Worm (Caenorhabditis elegans) whole organism, dauer: Measurements from ENCODE around the gene Y105C5B.9.

Experiments
- unc-62 ChIP-seq: sonication (generic microtip); optimal IDR thresholded peaks from 2 replicates; lab custom pipeline; 2017; ENCODE audit warnings: missing biosample characterization, missing genetic modification reagents, missing genetic modification characterization

The Y105C5B.9 gene

DNA sequence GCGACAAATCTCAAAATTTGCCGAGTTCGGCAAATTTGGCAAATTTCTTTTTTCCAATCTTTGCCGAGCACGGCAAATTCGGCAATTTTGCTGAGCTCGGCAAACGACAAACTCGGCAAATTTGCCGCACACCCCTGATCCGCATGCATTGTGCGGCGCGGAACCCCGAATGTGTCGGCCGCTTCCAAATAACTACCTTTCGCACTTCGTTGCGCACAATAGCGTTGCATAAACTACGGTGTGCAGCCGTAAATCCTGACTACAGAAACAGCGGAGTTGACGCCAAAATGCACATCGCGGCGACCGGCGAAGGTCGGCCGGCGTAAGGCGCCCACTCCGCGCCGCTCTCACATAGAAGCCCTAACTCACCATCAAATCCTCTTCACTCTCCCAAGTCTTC is 8.1 kb downstream of the Y105C5B.9 start:
- no peak for TF ChIP-seq unc-62

DNA sequence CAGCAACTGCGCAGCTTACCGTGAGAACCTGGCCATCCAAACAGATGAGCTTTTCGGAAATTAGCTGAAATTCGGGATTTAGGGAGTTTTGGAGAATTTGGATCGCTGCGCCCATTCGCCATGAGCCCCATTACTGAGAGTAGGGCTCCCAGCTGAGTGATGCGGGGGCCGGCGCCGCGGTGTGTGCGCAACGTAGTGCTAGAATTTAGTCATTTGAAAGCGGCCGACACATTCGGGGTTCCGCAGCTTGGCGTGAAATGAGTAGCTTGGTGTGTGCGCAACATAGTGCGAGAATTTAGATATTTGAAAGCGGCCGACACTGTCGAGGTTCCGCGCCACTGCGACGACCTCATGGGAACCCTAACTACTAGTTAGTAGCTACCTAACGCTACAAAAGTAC is 10.4 kb downstream of the Y105C5B.9 start:
- no peak for TF ChIP-seq unc-62

DNA sequence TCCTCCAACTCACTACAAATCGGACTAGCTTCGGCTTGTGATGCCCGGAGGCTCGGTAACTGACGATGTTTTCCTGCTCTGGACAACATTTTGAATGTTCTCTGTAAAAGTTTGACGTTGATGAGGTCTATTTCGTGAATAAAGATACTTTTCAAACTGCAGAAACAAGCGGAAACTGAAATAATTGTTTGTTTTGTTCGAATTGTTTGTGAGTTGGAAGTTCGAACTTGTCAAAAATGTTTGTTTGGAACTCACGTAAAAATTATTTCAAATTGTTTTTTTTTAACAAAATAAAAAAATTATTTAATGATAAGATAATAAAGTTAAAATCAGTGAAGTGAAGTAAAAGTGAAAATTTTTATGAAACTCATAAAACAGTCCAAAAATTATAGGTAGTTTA is 11.0 kb downstream of the Y105C5B.9 start, which contains the start of gene Y105C5B.11:
Gene Y105C5B.11 (minus strand): TSS at position 101 of the 400 bp plus-strand sequence.
- TF ChIP-seq unc-62 = no peak

DNA sequence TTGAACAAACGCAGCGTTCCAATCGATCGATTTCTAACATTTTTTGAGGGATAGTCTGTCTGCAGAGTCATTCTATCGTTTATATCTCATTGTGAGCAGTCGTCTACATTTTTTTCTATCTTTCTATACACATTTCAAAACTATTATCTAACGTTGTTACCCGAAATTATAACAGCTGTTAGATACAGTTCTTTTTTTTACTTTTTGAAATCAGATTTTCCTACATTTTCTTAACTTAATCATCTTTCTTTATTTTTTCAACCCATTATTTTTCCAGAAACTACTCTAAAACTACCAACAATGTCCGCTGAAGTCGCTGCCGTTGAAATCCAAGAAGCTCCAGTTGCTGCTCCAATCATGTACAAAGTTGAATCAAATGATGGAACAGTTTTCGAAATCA is 16.1 kb downstream of the Y105C5B.9 start, which contains the start of gene skr-10:
Gene skr-10 (plus strand): TSS at position 301 of the 400 bp plus-strand sequence.
- TF ChIP-seq unc-62 = no peak

DNA sequence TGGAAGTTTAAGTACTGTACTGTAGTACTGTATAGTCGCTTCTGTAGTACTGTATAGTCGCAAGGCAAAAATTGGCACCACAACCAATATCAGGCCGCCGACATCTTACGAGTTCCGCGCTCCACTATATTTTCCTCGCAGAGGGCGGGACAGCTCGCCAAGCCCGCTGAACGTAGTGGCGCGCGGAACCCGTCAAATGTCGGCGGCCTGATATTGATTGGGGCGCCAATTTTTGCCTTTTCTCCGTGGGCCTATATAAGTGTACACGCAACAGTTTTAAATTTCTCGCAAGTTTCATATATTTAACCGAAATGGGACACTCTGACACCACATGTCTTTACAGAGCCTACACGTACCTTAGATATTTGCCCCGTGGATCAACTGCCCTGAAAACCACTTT is 19.6 kb downstream of the Y105C5B.9 start:
- no peak for TF ChIP-seq unc-62

DNA sequence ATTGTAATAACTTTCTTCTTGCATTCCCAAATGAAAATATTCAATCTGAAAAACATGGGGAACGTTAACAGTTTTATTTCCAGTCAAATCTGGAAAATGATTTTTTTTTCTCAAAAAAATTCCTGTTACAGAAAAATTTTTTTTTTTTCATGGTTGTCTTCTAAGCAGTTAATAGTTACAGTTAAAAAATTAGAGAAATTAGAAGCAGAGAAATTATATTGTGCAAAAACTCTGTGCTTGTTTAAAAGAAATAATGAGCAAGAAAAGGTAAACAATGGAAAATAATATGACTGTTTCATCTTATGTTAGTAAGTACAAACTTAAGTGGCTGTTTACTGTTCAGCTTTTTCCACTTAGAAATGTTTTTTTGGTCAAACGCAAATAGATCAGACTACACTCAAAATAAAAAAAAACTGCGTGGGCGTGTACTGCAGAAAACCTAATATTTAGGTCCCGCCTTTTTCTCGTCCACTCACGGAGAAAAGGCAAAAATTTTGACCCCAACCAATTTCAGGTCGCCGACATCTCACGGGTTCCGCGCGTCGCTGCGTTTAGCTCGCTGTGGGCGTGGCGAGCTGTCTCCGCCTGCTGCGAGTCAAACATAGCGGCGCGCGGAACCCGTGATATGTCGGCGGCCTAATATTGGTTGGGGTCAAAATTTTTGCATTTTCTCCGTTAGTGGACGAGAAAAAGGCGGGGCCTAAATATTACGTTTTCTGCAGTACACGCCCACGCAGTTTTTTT is 20.6 kb downstream of the Y105C5B.9 start, which contains the start of gene ifas-3:
Gene ifas-3 (minus strand): TSS at position 51 of the 744 bp plus-strand sequence.
- TF ChIP-seq unc-62 = no peak

DNA sequence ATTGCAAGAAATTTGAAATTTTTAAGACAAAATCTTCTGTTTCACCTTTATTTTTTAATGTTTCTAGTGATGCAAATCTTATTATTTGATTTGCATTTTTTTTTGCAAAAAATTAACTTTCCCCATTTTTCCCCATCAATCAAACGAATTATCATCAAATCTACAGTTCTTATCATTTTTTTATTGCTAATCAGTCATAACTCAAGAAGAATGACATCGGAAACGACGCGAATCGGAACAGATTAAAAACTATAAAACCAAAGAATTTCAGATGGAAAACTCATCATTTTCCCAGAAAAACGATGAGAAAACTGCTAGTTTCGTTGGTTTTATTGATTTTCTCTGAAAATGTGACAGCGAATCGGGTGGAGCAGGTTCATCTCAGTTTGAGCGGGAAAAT is 21.3 kb downstream of the Y105C5B.9 start, which contains the start of gene Y105C5B.15:
Gene Y105C5B.15 (plus strand): TSS at position 297 of the 400 bp plus-strand sequence.
- no peak for TF ChIP-seq unc-62

DNA sequence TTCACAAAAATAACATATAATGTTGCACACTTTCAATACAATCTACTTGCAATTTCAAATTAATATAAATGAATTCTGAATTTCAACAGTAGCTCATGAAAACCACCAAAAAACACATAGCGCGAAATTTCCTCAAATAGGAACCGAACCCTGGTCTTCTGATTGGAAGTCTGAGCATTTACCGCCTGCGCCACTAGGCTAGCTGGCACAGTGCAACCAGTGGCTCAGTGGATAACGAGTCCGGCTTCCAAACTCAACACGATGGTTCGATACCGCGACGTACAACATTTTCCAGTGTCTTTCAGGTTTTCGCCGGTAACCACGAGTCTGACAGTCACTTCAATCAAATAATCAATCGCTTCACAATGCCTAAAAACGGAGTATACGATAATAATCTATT is 23.3 kb downstream of the Y105C5B.9 start:
- no peak for TF ChIP-seq unc-62

DNA sequence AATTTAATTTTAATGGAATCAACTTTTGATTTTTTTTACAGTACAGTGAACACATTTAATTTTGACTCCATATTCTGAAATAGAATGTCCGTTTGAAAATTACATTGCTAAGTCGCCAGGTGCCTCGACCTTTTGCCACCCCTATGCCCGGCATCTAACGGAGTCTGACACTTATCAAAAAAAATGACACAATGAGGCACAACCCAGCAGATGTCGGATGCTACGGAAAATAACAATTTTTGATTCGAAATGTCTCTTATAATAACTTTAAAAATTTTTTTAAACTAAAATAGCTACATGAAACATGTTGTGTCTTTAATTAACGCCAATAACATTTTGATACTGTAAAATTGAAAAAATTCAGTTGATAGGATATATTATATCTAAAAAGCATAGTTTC is 25.0 kb downstream of the Y105C5B.9 start:
- TF ChIP-seq unc-62 = no peak

DNA sequence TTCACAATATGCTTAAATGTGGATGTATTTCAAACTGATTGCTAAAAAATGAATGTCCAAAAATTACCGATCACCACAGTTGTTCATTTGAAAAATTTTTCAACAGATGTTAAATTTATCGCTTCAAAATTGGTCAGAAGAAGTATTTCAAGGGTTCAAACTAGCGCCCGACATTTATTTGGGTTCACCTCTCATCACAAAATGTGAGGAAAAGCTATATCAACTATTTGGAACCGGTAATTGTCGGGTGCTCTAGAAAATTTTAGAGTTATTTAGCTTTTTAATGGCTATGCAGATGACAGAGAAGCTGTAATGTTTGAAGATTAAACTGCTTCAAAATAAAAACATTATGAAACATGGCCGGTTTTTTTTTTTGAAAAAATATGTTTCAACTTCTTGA is 30.7 kb downstream of the Y105C5B.9 start:
- TF ChIP-seq unc-62 = no peak

DNA sequence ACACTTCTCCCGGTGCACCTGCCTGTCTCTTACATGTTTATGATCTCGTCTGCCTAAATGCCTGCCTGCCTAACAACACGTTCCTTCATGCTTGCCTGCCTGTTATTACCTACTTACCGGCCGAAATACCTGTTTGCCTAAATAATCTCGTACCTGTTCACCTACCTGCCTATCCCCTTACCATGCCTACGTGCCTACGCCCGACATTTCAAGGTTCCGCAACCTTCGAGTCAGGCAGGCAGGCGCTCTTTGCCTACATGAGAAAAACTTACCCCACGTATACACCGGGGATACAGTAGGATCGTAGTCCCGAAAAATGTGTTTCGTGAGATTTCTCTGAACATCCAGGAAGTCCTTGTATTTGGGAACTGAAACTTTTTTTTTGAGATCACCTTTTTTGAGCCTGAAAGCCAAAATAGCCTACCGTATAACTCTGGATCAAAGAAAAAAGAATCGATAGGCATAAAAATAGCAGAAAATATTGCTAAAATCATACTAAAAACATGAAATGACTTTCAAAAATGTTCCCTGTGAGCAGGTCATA is 31.9 kb downstream of the Y105C5B.9 start, which contains the start of gene lgc-19:
Gene lgc-19 (minus strand): TSS at position 494 of the 544 bp plus-strand sequence.
- TF ChIP-seq unc-62 = no peak

DNA sequence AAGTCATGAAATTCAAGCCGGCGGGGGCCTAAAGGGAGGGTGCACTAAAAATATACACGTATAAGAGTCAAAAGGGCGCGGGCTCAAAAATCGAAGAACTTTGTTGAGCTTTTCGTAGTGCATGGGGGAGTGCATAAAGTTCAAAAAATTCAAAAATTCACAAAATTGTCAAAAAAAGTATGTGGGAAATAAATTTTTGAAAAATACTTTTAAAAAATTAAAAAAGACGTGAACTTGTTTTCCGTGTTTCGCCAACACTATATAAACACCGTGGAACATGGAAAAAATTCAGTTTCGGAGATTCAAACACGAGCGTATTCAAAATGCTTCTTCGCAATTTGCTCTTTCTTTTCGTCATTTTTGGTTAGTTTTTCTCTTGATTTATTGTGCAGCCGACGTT is 32.4 kb downstream of the Y105C5B.9 start, which contains the start of gene Y105C5B.17:
Gene Y105C5B.17 (plus strand): TSS at position 301 of the 400 bp plus-strand sequence.
- TF ChIP-seq unc-62 = no peak

DNA sequence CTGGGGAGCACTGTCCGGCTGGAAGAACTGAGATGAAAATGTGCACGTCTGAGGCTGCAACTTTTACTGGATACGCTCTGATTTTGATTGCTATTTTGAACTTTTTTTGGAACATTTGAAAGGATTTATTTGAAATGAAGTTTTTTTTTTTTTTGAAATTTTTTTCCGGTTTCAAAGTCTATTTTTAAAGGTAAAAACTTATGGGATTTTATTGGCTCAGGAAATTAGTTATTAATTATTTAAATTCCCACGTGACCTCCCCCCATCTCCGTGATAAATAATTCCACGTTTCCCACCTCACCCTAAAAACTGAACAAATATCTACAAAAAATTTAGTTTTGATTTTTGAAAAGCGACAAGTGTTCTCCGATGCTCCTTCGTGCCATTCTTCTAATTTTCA is 33.9 kb downstream of the Y105C5B.9 start, which contains the start of gene Y105C5B.18:
Gene Y105C5B.18 (plus strand): TSS at position 301 of the 400 bp plus-strand sequence.
- TF ChIP-seq unc-62 = no peak
